In the genomic region with DNA sequence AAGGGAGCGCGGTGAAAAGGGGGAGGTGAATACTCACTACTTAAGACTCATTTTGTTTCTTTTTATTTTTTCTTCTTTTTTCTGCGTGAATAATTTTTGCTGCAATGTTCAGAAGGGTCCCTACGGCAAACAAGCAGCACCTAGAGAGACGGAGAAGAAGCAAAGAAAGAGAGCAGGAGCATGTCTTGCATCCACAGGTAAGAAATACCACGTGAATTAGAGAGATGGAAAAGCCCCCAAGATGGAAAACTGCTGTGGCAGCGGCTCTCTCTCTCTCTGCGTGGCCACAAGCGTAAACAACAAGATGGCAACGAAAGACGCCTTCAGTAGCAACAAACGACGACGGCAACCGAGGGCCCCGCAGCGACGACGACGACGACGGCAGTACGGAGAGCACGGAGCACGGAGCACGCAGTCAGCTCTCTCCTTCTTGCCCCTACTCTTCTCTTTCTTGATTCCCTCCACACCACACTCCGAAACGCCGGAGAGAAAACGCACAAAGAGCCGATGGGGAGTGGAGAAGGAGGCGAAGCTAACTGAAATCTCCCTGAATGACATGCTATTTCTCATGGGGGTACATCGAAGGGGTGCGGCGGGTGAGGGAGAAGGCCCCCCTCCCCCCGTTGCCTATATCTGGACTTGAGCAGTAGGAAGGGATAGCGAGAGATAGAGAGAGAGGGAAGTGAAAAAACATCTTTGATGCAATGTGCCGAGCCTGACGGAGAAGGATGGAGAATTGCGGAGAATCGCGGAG, we compare ENCODE assay signal across 5 worm cellular contexts.
TF ChIP-seq lines count a peak whose summit lies in the region.

No protein-coding gene starts in this region.

TF ChIP-seq in whole organism, L1 larva, 84 proteins besides CTCF, POLR2A, EP300 and RAD21 (continues in another document):
- TF ChIP-seq lir-3 (tag; optimal IDR thresholded peaks at IDR 0.05; lab: Kevin White, UChicago; ENCODE audit: poor library complexity) (no peak), alr-1 (tag; optimal IDR thresholded peaks at IDR 0.05; lab: Kevin White, UChicago; ENCODE audit: borderline replicate concordance) (no peak), nhr-77 (tag; optimal IDR thresholded peaks at IDR 0.05; lab: Kevin White, UChicago) (no peak), C16A3.4 (tag; optimal IDR thresholded peaks at IDR 0.05; lab: Kevin White, UChicago) (peak; percentile 7), lsy-2 (tag; optimal IDR thresholded peaks at IDR 0.05; lab: Kevin White, UChicago) (peak; percentile 38 to 40), nhr-11 (tag; optimal IDR thresholded peaks at IDR 0.05; lab: Kevin White, UChicago) (no peak), nhr-12 (tag; optimal IDR thresholded peaks at IDR 0.05; lab: Kevin White, UChicago) (no peak), efl-1 (optimal IDR thresholded peaks at IDR 0.05; lab: Kevin White, UChicago) (peak; percentile 5 to 29), efl-1 (GFP tag; optimal IDR thresholded peaks at IDR 0.05 in 1 of 2; lab: Kevin White, UChicago) (peak in 1 of 2 experiments; percentile 79), aly-2 (tag; optimal IDR thresholded peaks at IDR 0.05; lab: Kevin White, UChicago) (no peak), unc-86 (tag; optimal IDR thresholded peaks at IDR 0.05; lab: Kevin White, UChicago) (peak; percentile 89), lin-15B (tag; optimal IDR thresholded peaks at IDR 0.05; lab: Kevin White, UChicago) (no peak), egl-13 (tag; optimal IDR thresholded peaks at IDR 0.05; lab: Kevin White, UChicago) (peak; percentile 88), unc-98 (GFP tag; IDR thresholded peaks at IDR 0.05; lab: Robert Waterston, UW) (no peak), sptf-1 (tag; optimal IDR thresholded peaks at IDR 0.05; lab: Kevin White, UChicago) (no peak), ceh-63 (GFP tag; optimal IDR thresholded peaks at IDR 0.05; lab: Kevin White, UChicago) (no peak)

TF ChIP-seq in whole organism, L3 larva, 47 proteins besides CTCF, POLR2A, EP300 and RAD21 (continues in another document):
- TF ChIP-seq zag-1 (tag; optimal IDR thresholded peaks at IDR 0.05; lab: Kevin White, UChicago), result peak; percentile 3
- no peak for TF ChIP-seq ceh-16 (tag; optimal IDR thresholded peaks at IDR 0.05; lab: Kevin White, UChicago)
- TF ChIP-seq unc-39 (tag; optimal IDR thresholded peaks at IDR 0.05; lab: Kevin White, UChicago), result no peak
- peak; percentile 57 for TF ChIP-seq hmg-11 (tag; optimal IDR thresholded peaks at IDR 0.05; lab: Kevin White, UChicago)
- TF ChIP-seq elt-3 (tag; optimal IDR thresholded peaks at IDR 0.05; lab: Kevin White, UChicago), result no peak
- TF ChIP-seq aly-2 (tag; optimal IDR thresholded peaks at IDR 0.05; lab: Kevin White, UChicago), result no peak
- peak; percentile 60 for TF ChIP-seq fkh-10 (GFP tag; optimal IDR thresholded peaks at IDR 0.05; lab: Kevin White, UChicago)
- TF ChIP-seq mml-1 (tag; optimal IDR thresholded peaks at IDR 0.05; lab: Kevin White, UChicago), result no peak
- TF ChIP-seq jun-1 (tag; optimal IDR thresholded peaks at IDR 0.05; lab: Kevin White, UChicago), result no peak
- no peak for TF ChIP-seq nhr-25 (tag; optimal IDR thresholded peaks at IDR 0.05; lab: Kevin White, UChicago)
- no peak for TF ChIP-seq R02D3.7 (tag; optimal IDR thresholded peaks at IDR 0.05; lab: Kevin White, UChicago)
- TF ChIP-seq tbx-2 (tag; optimal IDR thresholded peaks at IDR 0.05; lab: Kevin White, UChicago), result peak; percentile 51
- no peak for TF ChIP-seq fos-1 (tag; optimal IDR thresholded peaks at IDR 0.05; lab: Kevin White, UChicago)
- no peak for TF ChIP-seq egl-27 (tag; optimal IDR thresholded peaks at IDR 0.05; lab: Kevin White, UChicago)
- TF ChIP-seq mdl-1 (tag; optimal IDR thresholded peaks at IDR 0.05; lab: Kevin White, UChicago), result peak; percentile 49
- TF ChIP-seq nhr-12 (tag; optimal IDR thresholded peaks at IDR 0.05; lab: Kevin White, UChicago), result no peak
- peak; percentile 4 for TF ChIP-seq ceh-28 (tag; optimal IDR thresholded peaks at IDR 0.05; lab: Kevin White, UChicago)
- no peak for TF ChIP-seq lin-15B (tag; optimal IDR thresholded peaks at IDR 0.05; lab: Kevin White, UChicago)

TF ChIP-seq in whole organism, early embryonic, 17 proteins besides CTCF, POLR2A, EP300 and RAD21:
- TF ChIP-seq ceh-36 (tag; optimal IDR thresholded peaks at IDR 0.05; lab: Kevin White, UChicago) (no peak), hmg-4 (GFP tag; optimal IDR thresholded peaks at IDR 0.05; lab: Kevin White, UChicago) (peak; percentile 51), hnd-1 (tag; optimal IDR thresholded peaks at IDR 0.05; lab: Kevin White, UChicago) (no peak), F13C5.2 (tag; optimal IDR thresholded peaks at IDR 0.05; lab: Kevin White, UChicago) (peak; percentile 63), aly-1 (tag; optimal IDR thresholded peaks at IDR 0.05; lab: Kevin White, UChicago) (peak; percentile 74)

TF ChIP-seq in whole organism, midembryonic, 9 proteins besides CTCF, POLR2A, EP300 and RAD21:
- TF ChIP-seq tab-1 (GFP tag; IDR thresholded peaks at IDR 0.05; lab: Robert Waterston, UW) (0 out of 2 replicates have a peak, but pooled peaks have one; percentile 57), ztf-29 (GFP tag; IDR thresholded peaks at IDR 0.05; lab: Robert Waterston, UW) (peak; percentile 26; the same call in 1 of the 2 replicates), cog-1 (tag; optimal IDR thresholded peaks at IDR 0.05; lab: Kevin White, UChicago) (peak; percentile 37), T22C8.4 (GFP tag; IDR thresholded peaks at IDR 0.05; lab: Robert Waterston, UW) (no peak), flt-1 (GFP tag; IDR thresholded peaks at IDR 0.05; lab: Robert Waterston, UW) (peak; percentile 60; the same call in 1 of the 2 replicates), klf-2 (GFP tag; conservative IDR thresholded peaks at IDR 0.05; lab: Robert Waterston, UW) (0 out of 2 replicates have a peak, but pooled peaks have one; percentile 14), ztf-23 (GFP tag; IDR thresholded peaks at IDR 0.05; lab: Robert Waterston, UW) (no peak), ref-1 (GFP tag; conservative IDR thresholded peaks at IDR 0.05; lab: Robert Waterston, UW) (no peak), med-1 (GFP tag; optimal IDR thresholded peaks at IDR 0.05; lab: Kevin White, UChicago; ENCODE audit: insufficient read depth) (no peak)

TF ChIP-seq in whole organism, young adult, 124 proteins besides CTCF, POLR2A, EP300 and RAD21 (continues in another document):
- TF ChIP-seq rcor-1 (GFP tag; IDR thresholded peaks at IDR 0.05; lab: Robert Waterston, UW), result no peak
- no peak for TF ChIP-seq fkh-3 (tag; optimal IDR thresholded peaks at IDR 0.05; lab: Kevin White, UChicago)
- no peak for TF ChIP-seq tbp1 (GFP tag; optimal IDR thresholded peaks at IDR 0.05; lab: Kevin White, UChicago)
- TF ChIP-seq Y79H2A.3 (GFP tag; conservative IDR thresholded peaks at IDR 0.05; lab: Robert Waterston, UW), result no peak
- no peak for TF ChIP-seq B0019.2 (GFP tag; conservative IDR thresholded peaks at IDR 0.05; lab: Robert Waterston, UW)
- TF ChIP-seq lsy-27 (tag; optimal IDR thresholded peaks at IDR 0.05; lab: Kevin White, UChicago; ENCODE audit: borderline replicate concordance, insufficient read depth), result no peak
- TF ChIP-seq ceh-40 (GFP tag; IDR thresholded peaks at IDR 0.05; lab: Robert Waterston, UW), result no peak
- no peak for TF ChIP-seq ztf-3 (GFP tag; optimal IDR thresholded peaks at IDR 0.05; lab: Kevin White, UChicago)
- no peak for TF ChIP-seq nhr-120 (GFP tag; IDR thresholded peaks at IDR 0.05; lab: Robert Waterston, UW)
- no peak for TF ChIP-seq akir-1 (GFP tag; optimal IDR thresholded peaks at IDR 0.05; lab: Kevin White, UChicago)
- TF ChIP-seq lin-40 (tag; optimal IDR thresholded peaks at IDR 0.05; lab: Kevin White, UChicago), result peak; percentile 48
- TF ChIP-seq nhr-27 (tag; optimal IDR thresholded peaks at IDR 0.05; lab: Kevin White, UChicago), result no peak
- TF ChIP-seq madf-6 (GFP tag; IDR thresholded peaks at IDR 0.05; lab: Robert Waterston, UW), result no peak
- TF ChIP-seq aptf-2 (GFP tag; conservative IDR thresholded peaks at IDR 0.05; lab: Robert Waterston, UW), result no peak
- 0 out of 2 replicates have a peak, but pooled peaks have one; percentile 14 for TF ChIP-seq pbrm-1 (GFP tag; IDR thresholded peaks at IDR 0.05; lab: Robert Waterston, UW)
- no peak for TF ChIP-seq F55B11.4 (tag; optimal IDR thresholded peaks at IDR 0.05; lab: Kevin White, UChicago; ENCODE audit: borderline replicate concordance, insufficient read depth)
- no peak for TF ChIP-seq egl-18 (GFP tag; IDR thresholded peaks at IDR 0.05; lab: Robert Waterston, UW)
- TF ChIP-seq Y95B8A.8 (GFP tag; IDR thresholded peaks at IDR 0.05; lab: Robert Waterston, UW), result no peak
- TF ChIP-seq Y53F4B.3 (GFP tag; IDR thresholded peaks at IDR 0.05; lab: Robert Waterston, UW), result no peak
- TF ChIP-seq ceh-79 (tag; optimal IDR thresholded peaks at IDR 0.05; lab: Kevin White, UChicago), result no peak
- peak; percentile 86 for TF ChIP-seq K12H6.12 (tag; optimal IDR thresholded peaks at IDR 0.05; lab: Kevin White, UChicago)
- no peak for TF ChIP-seq cebp-1 (GFP tag; IDR thresholded peaks at IDR 0.05; lab: Robert Waterston, UW)
- TF ChIP-seq cebp-1 (tag; optimal IDR thresholded peaks at IDR 0.05; lab: Kevin White, UChicago), result no peak
- no peak for TF ChIP-seq repo-1 (tag; optimal IDR thresholded peaks at IDR 0.05; lab: Kevin White, UChicago)
- TF ChIP-seq F49E8.2 (tag; optimal IDR thresholded peaks at IDR 0.05; lab: Kevin White, UChicago; ENCODE audit: insufficient read depth), result no peak
- TF ChIP-seq F57A8.1 (GFP tag; optimal IDR thresholded peaks at IDR 0.05; lab: Kevin White, UChicago), result no peak
- TF ChIP-seq F39B2.1 (GFP tag; IDR thresholded peaks at IDR 0.05; lab: Robert Waterston, UW), result no peak
- no peak for TF ChIP-seq lin-26 (GFP tag; IDR thresholded peaks at IDR 0.05; lab: Robert Waterston, UW)
- no peak for TF ChIP-seq mes-4 (tag; optimal IDR thresholded peaks at IDR 0.05; lab: Kevin White, UChicago)
- no peak for TF ChIP-seq K11D2.4 (GFP tag; IDR thresholded peaks at IDR 0.05; lab: Robert Waterston, UW)
- no peak for TF ChIP-seq ztf-18 (tag; optimal IDR thresholded peaks at IDR 0.05; lab: Kevin White, UChicago)
- no peak for TF ChIP-seq madf-8 (GFP tag; conservative IDR thresholded peaks at IDR 0.05; lab: Robert Waterston, UW)
- no peak for TF ChIP-seq B0336.3 (GFP tag; IDR thresholded peaks at IDR 0.05; lab: Robert Waterston, UW)
- TF ChIP-seq lsl-1 (GFP tag; optimal IDR thresholded peaks at IDR 0.05; lab: Kevin White, UChicago), result no peak
- no peak for TF ChIP-seq pha-4 (tag; optimal IDR thresholded peaks at IDR 0.05; lab: Kevin White, UChicago)
- no peak for TF ChIP-seq xnd-1 (tag; optimal IDR thresholded peaks at IDR 0.05; lab: Kevin White, UChicago)
- TF ChIP-seq F52B5.7 (tag; optimal IDR thresholded peaks at IDR 0.05; lab: Kevin White, UChicago), result no peak
- TF ChIP-seq egrh-3 (GFP tag; IDR thresholded peaks at IDR 0.05; lab: Robert Waterston, UW), result peak; percentile 47; the same call in 1 of the 2 replicates
- TF ChIP-seq F37B4.10 (GFP tag; IDR thresholded peaks at IDR 0.05; lab: Robert Waterston, UW), result no peak
- no peak for TF ChIP-seq dox-1 (GFP tag; IDR thresholded peaks at IDR 0.05; lab: Robert Waterston, UW)
